Fruit fly (Drosophila melanogaster) whole organism, prepupa: Measurements from ENCODE around the gene Sar1.
A peak's percentile ranks its signal among the peaks of the same experiment; 100 is the strongest.

ENCODE experiments used
- CG31627 ChIP-seq: fragments of 200-800 bp; sonication (Bioruptor generic); optimal IDR thresholded peaks from 3 replicates; lab custom pipeline; 2016; ENCODE audit warnings: missing biosample characterization, missing genetic modification characterization
- CG34406 ChIP-seq: fragments of 200-800 bp; sonication (Bioruptor generic); optimal IDR thresholded peaks from 3 replicates; lab custom pipeline; 2016; ENCODE audit warnings: missing biosample characterization, missing genetic modification characterization
- CG4318 ChIP-seq: fragments of 200-800 bp; sonication (Bioruptor generic); optimal IDR thresholded peaks from 3 replicates; lab custom pipeline; 2017; ENCODE audit warnings: missing biosample characterization, mild to moderate bottlenecking, missing genetic modification characterization
- CG8319 ChIP-seq: fragments of 200-800 bp; sonication (Bioruptor generic); optimal IDR thresholded peaks from 3 replicates; lab custom pipeline; 2016; ENCODE audit warnings: missing biosample characterization, missing genetic modification characterization
- Ets21C ChIP-seq: fragments of 200-800 bp; sonication (Bioruptor generic); optimal IDR thresholded peaks from 3 replicates; lab custom pipeline; 2016; ENCODE audit warnings: missing biosample characterization, missing genetic modification characterization
- Hr39 ChIP-seq: fragments of 200-800 bp; sonication (Bioruptor generic); optimal IDR thresholded peaks from 2 replicates; lab custom pipeline; 2016; ENCODE audit warnings: missing biosample characterization, missing genetic modification characterization
- Sox102F ChIP-seq: fragments of 200-800 bp; sonication (Bioruptor generic); optimal IDR thresholded peaks from 2 replicates; lab custom pipeline; 2016; ENCODE audit warnings: missing biosample characterization, mild to moderate bottlenecking, missing genetic modification characterization
- Sox14 ChIP-seq: fragments of 200-800 bp; sonication (Bioruptor generic); optimal IDR thresholded peaks from 3 replicates; lab custom pipeline; 2016; ENCODE audit warnings: missing biosample characterization, missing genetic modification characterization
- Sox15 ChIP-seq: fragments of 200-800 bp; sonication (Bioruptor generic); optimal IDR thresholded peaks from 3 replicates; lab custom pipeline; 2016; ENCODE audit warnings: missing biosample characterization, missing genetic modification characterization
- dsx ChIP-seq: fragments of 200-800 bp; optimal IDR thresholded peaks from 3 replicates; lab custom pipeline; 2019; ENCODE audit warnings: missing biosample characterization, mild to moderate bottlenecking, missing genetic modification characterization, moderate library complexity; ENCODE audit not compliant: poor library complexity, severe bottlenecking
- eg ChIP-seq: fragments of 200-800 bp; sonication (Bioruptor generic); IDR thresholded peaks from 3 replicates; pipeline ENCODE4 v1.3.6; 2022; ENCODE audit warnings: missing biosample characterization, missing genetic modification characterization
- net ChIP-seq: fragments of 200-800 bp; sonication (Bioruptor generic); optimal IDR thresholded peaks from 3 replicates; lab custom pipeline; 2016; ENCODE audit warnings: missing biosample characterization, missing genetic modification characterization
- ss ChIP-seq, 2 experiments: fragments of 200-800 bp; sonication (Bioruptor generic); optimal IDR thresholded peaks; 2 replicates in 1 of 2; 3 replicates in 1 of 2; lab custom pipeline; 2017 to 2018; ENCODE audit warnings: mild to moderate bottlenecking in 2 of 2, missing biosample characterization in 2 of 2, missing genetic modification characterization in 2 of 2, moderate library complexity in 1 of 2

- TF ChIP-seq CG8319 (GFP tag; lab: Kevin White, UChicago) (peak; percentile 78), net (GFP tag; lab: Kevin White, UChicago) (peak; percentile 80), Sox15 (peak; percentile 83), dsx (GFP tag; lab: Kevin White, UChicago) (peak; percentile 57), CG4318 (peak; percentile 78), CG31627 (GFP tag; lab: Kevin White, UChicago) (peak; percentile 92), eg (GFP tag; lab: Robert Waterston, UW) (peak; percentile 90), Sox102F (GFP tag; lab: Kevin White, UChicago) (peak; percentile 79), ss (GFP tag; optimal IDR thresholded peaks at IDR 0.05; lab: Kevin White, UChicago) (peak; percentile 61 to 68), Ets21C (GFP tag; lab: Kevin White, UChicago) (peak; percentile 88), Sox14 (GFP tag; lab: Kevin White, UChicago) (peak; percentile 88), Hr39 (GFP tag; lab: Kevin White, UChicago) (peak; percentile 89), CG34406 (GFP tag; lab: Kevin White, UChicago) (peak; percentile 85)
Observed at dm6 chr3R:22362218-22362907, 5.9 kb downstream of the Sar1 start, which contains the start of the genes JMJD6, CG7071 and Muted.
